Worm (Caenorhabditis elegans) whole organism, L3 larva: Measurements from ENCODE around the gene F46F2.5.

ENCODE experiments used
- aly-2 ChIP-seq: fragments of 150-350 bp; optimal IDR thresholded peaks from 2 replicates; lab custom pipeline; 2014; ENCODE audit warnings: missing biosample characterization, missing genetic modification characterization
- elt-3 ChIP-seq, 3 experiments: fragments of 150-350 bp in 1 of 3; sonication (generic microtip) in 2 of 3; optimal IDR thresholded peaks; 2 replicates in 2 of 3; 4 replicates in 1 of 3; lab custom pipeline; 2014 to 2017; ENCODE audit warnings: missing biosample characterization in 3 of 3, missing genetic modification characterization in 3 of 3
- eor-1 ChIP-seq, 2 experiments: fragments of 150-350 bp; optimal IDR thresholded peaks; 2 replicates each; lab custom pipeline; 2014 to 2018; ENCODE audit warnings: missing biosample characterization in 2 of 2, missing genetic modification characterization in 2 of 2
- fkh-10 ChIP-seq: sonication (generic microtip); optimal IDR thresholded peaks from 2 replicates; lab custom pipeline; 2017; ENCODE audit warnings: missing biosample characterization, missing genetic modification reagents, missing genetic modification characterization
- lsy-12 ChIP-seq: sonication (generic microtip); optimal IDR thresholded peaks from 2 replicates; lab custom pipeline; 2016; ENCODE audit warnings: mild to moderate bottlenecking, missing genetic modification characterization, missing compliant biosample characterization
- nhr-237 ChIP-seq: fragments of 150-350 bp; optimal IDR thresholded peaks from 2 replicates; lab custom pipeline; 2014; ENCODE audit warnings: missing biosample characterization, missing genetic modification characterization
- snpc-4 ChIP-seq: fragments of 150-350 bp; optimal IDR thresholded peaks from 2 replicates; lab custom pipeline; 2014; ENCODE audit warnings: missing biosample characterization, missing genetic modification characterization
- unc-39 ChIP-seq: sonication (generic microtip); optimal IDR thresholded peaks from 4 replicates; lab custom pipeline; 2017; ENCODE audit warnings: missing biosample characterization, missing genetic modification characterization
- ztf-4 ChIP-seq: fragments of 150-350 bp; optimal IDR thresholded peaks from 2 replicates; lab custom pipeline; 2014; ENCODE audit warnings: missing biosample characterization, missing genetic modification characterization

ce11 chrX:15225180-15225724 lies 37.3 kb upstream of the F46F2.5 start:
- no peak for TF ChIP-seq fkh-10 (GFP tag; lab: Kevin White, UChicago)
- TF ChIP-seq lsy-12 (tag; lab: Kevin White, UChicago): no peak
- TF ChIP-seq snpc-4 (tag; lab: Kevin White, UChicago): no peak
- no peak for TF ChIP-seq unc-39 (tag; lab: Kevin White, UChicago)
- TF ChIP-seq aly-2 (tag; lab: Kevin White, UChicago): no peak
- TF ChIP-seq elt-3 (tag; optimal IDR thresholded peaks at IDR 0.05; lab: Kevin White, UChicago): no peak
- TF ChIP-seq ztf-4 (tag; lab: Kevin White, UChicago): no peak
- no peak for TF ChIP-seq eor-1 (tag; optimal IDR thresholded peaks at IDR 0.05; lab: Kevin White, UChicago)
- TF ChIP-seq nhr-237 (tag; lab: Kevin White, UChicago): no peak
